Fruit fly (Drosophila melanogaster) whole organism, adult: ENCODE results near the gene spdo.

Experiments used
- CG5204 ChIP-seq: fragments of 200-800 bp; sonication (Bioruptor generic); optimal IDR thresholded peaks from 2 replicates; lab custom pipeline; 2016; ENCODE audit warnings: missing biosample characterization, missing genetic modification characterization
- CG7045 ChIP-seq: fragments of 200-800 bp; sonication (Bioruptor generic); optimal IDR thresholded peaks from 2 replicates; lab custom pipeline; 2017; ENCODE audit warnings: missing biosample characterization, mild to moderate bottlenecking, missing genetic modification characterization
- CG7101 ChIP-seq: fragments of 200-800 bp; sonication (Bioruptor generic); optimal IDR thresholded peaks from 2 replicates; lab custom pipeline; 2018; ENCODE audit warnings: missing biosample characterization, mild to moderate bottlenecking, missing genetic modification characterization, moderate library complexity
- Clk ChIP-seq: fragments of 200-800 bp; sonication (Bioruptor generic); optimal IDR thresholded peaks from 2 replicates; lab custom pipeline; 2017; ENCODE audit warnings: missing biosample characterization, missing genetic modification characterization
- Hr96 ChIP-seq: fragments of 200-800 bp; sonication (Bioruptor generic); optimal IDR thresholded peaks from 2 replicates; lab custom pipeline; 2016; ENCODE audit warnings: missing biosample characterization, missing genetic modification characterization
- Mnt ChIP-seq: fragments of 200-800 bp; sonication (Bioruptor generic); optimal IDR thresholded peaks from 2 replicates; lab custom pipeline; 2016; ENCODE audit warnings: missing biosample characterization, mild to moderate bottlenecking, missing genetic modification characterization
- bab1 ChIP-seq: fragments of 200-800 bp; sonication (Bioruptor generic); optimal IDR thresholded peaks from 3 replicates; lab custom pipeline; 2019; ENCODE audit warnings: missing biosample characterization, mild to moderate bottlenecking, missing genetic modification characterization, moderate library complexity
- cic ChIP-seq: fragments of 200-800 bp; sonication (Bioruptor generic); optimal IDR thresholded peaks from 2 replicates; lab custom pipeline; 2017; ENCODE audit warnings: missing biosample characterization, mild to moderate bottlenecking, missing genetic modification characterization, moderate library complexity

dm6 chr3R:30449446-30449845 is 27.0 kb upstream of the spdo start:
- TF ChIP-seq Hr96 (no peak), bab1 (GFP tag; lab: Kevin White, UChicago) (no peak), CG7101 (no peak), Mnt (GFP tag; lab: Kevin White, UChicago) (no peak), CG5204 (no peak), Clk (GFP tag; lab: Kevin White, UChicago) (no peak), cic (GFP tag; lab: Kevin White, UChicago) (no peak), CG7045 (GFP tag; lab: Kevin White, UChicago) (no peak)
